Worm (Caenorhabditis elegans) whole organism, early embryonic: ENCODE results near the gene oac-52.

ENCODE experiments used
- B0310.2 ChIP-seq: sonication (generic microtip); optimal IDR thresholded peaks from 2 replicates; lab custom pipeline; 2016; ENCODE audit warnings: mild to moderate bottlenecking, missing genetic modification characterization, missing compliant biosample characterization
- F13C5.2 ChIP-seq: sonication (generic microtip); optimal IDR thresholded peaks from 2 replicates; lab custom pipeline; 2017; ENCODE audit warnings: mild to moderate bottlenecking, missing genetic modification characterization, inconsistent platforms, missing compliant biosample characterization
- aly-1 ChIP-seq: sonication (generic microtip); optimal IDR thresholded peaks from 2 replicates; lab custom pipeline; 2016; ENCODE audit warnings: missing genetic modification characterization, missing compliant biosample characterization
- ama-1 ChIP-seq: fragments of 150-350 bp; optimal IDR thresholded peaks from 2 replicates; lab custom pipeline; 2014
- ceh-13 ChIP-seq: fragments of 200-800 bp; sonication (Bioruptor generic); optimal IDR thresholded peaks from 2 replicates; lab custom pipeline; 2018; ENCODE audit warnings: mild to moderate bottlenecking, missing genetic modification characterization, missing compliant biosample characterization
- ceh-36 ChIP-seq: sonication (generic microtip); optimal IDR thresholded peaks from 2 replicates; lab custom pipeline; 2016; ENCODE audit warnings: missing genetic modification characterization, inconsistent platforms, missing compliant biosample characterization
- ets-7 ChIP-seq: sonication (generic microtip); optimal IDR thresholded peaks from 2 replicates; lab custom pipeline; 2016; ENCODE audit warnings: missing genotype, missing genetic modification characterization, missing compliant biosample characterization
- hmg-4 ChIP-seq: fragments of 200-800 bp; sonication (Bioruptor generic); optimal IDR thresholded peaks from 2 replicates; lab custom pipeline; 2018; ENCODE audit warnings: mild to moderate bottlenecking, missing genetic modification characterization, missing compliant biosample characterization
- hnd-1 ChIP-seq: sonication (generic microtip); optimal IDR thresholded peaks from 2 replicates; lab custom pipeline; 2016; ENCODE audit warnings: missing genetic modification characterization, missing compliant biosample characterization
- pes-1 ChIP-seq: fragments of 200-800 bp; sonication (Bioruptor generic); IDR thresholded peaks from 2 replicates; pipeline ENCODE4 v1.3.6; 2022; ENCODE audit warnings: missing genetic modification reagents, missing genetic modification characterization, missing compliant biosample characterization
- scrt-1 ChIP-seq: fragments of 200-800 bp; sonication (Bioruptor generic); IDR thresholded peaks from 2 replicates; pipeline ENCODE4 v1.3.6; 2022; ENCODE audit warnings: missing genetic modification characterization, missing compliant biosample characterization
- tbx-11 ChIP-seq: fragments of 200-800 bp; sonication (Bioruptor generic); IDR thresholded peaks from 2 replicates; pipeline ENCODE4 v1.3.6; 2022; ENCODE audit warnings: missing genetic modification characterization, missing compliant biosample characterization
- tbx-37 ChIP-seq: fragments of 200-800 bp; sonication (Bioruptor generic); conservative IDR thresholded peaks from 2 replicates; pipeline ENCODE4 v1.3.6; 2022; ENCODE audit warnings: missing genetic modification reagents, missing genetic modification characterization, missing compliant biosample characterization

DNA sequence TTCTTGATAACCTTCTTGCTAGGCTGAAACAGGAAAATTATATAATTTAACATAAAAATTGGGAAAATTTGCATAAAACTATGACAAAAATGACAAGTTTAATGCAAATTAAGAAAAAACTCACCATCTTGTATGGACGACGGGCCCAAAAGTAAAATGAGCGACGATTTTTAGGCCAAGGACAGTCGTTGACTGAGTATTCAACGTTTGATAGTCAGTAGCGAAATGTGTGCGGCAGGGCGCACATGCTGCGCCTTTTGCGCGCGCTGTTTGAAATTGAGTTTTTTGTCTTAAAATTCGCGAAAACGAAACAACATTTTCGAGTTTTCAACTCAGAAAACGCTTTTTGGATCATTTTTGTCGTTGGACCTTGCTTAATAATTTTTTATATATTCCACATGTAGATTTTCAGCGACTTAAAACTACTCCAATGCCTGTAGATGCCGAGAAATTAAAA lies 44.1 kb upstream of the oac-52 start, which contains the start of the genes rpl-7A and set-21:
- TF ChIP-seq B0310.2: peak; percentile 18
- no peak for TF ChIP-seq ama-1 (lab: Kevin White, UChicago)
- TF ChIP-seq hmg-4: peak; percentile 57
- no peak for TF ChIP-seq tbx-11 (GFP tag; lab: Robert Waterston, UW)
- TF ChIP-seq F13C5.2 (tag; lab: Kevin White, UChicago): peak; percentile 86
- no peak for TF ChIP-seq aly-1 (tag; lab: Kevin White, UChicago)
- TF ChIP-seq ets-7 (tag; lab: Kevin White, UChicago): no peak
- TF ChIP-seq ceh-36: no peak
- no peak for TF ChIP-seq ceh-13 (GFP tag; lab: Kevin White, UChicago)
- peak; percentile 51 for TF ChIP-seq tbx-37 (GFP tag; lab: Robert Waterston, UW)
- no peak for TF ChIP-seq hnd-1
- peak; percentile 74 for TF ChIP-seq pes-1 (GFP tag; lab: Robert Waterston, UW)
- 0 out of 2 replicates have a peak, but pooled peaks have one; percentile 28 for TF ChIP-seq scrt-1 (GFP tag; lab: Robert Waterston, UW)
